Fruit fly (Drosophila melanogaster): ENCODE results near the gene mus302.

The mus302 gene

DNA sequence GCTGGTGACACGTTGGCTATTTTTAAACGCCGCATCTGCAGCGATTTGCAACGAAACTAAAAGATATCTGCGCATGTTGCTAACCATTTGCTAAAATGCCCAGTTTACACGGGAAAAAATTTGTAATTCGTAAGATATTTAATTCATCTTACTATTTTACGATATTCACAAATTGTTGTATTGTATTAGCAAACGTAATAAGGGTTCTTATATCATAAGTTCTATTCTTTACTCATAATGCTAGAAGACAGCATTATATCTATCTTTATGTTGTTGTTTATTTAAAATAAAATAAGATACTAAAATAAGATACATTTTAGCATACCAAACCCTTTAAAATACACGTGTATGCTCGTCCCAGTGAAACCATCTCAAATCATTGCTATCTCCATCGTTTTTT, 20.1 kb downstream of the mus302 start:
- TF ChIP-seq pad (GFP tag; optimal IDR thresholded peaks at IDR 0.05) (no peak), Crg-1 (GFP tag; optimal IDR thresholded peaks at IDR 0.05) (no peak), kay (GFP tag; ENCODE audit: borderline replicate concordance) (no peak), toe (GFP tag; optimal IDR thresholded peaks at IDR 0.05) (no peak), CG7045 (GFP tag; optimal IDR thresholded peaks at IDR 0.05) (no peak), Mnt (GFP tag; optimal IDR thresholded peaks at IDR 0.05) (no peak), CG14711 (tag; optimal IDR thresholded peaks at IDR 0.05) (no peak), CG5204 (GFP tag; optimal IDR thresholded peaks at IDR 0.05) (no peak), tj (GFP tag; optimal IDR thresholded peaks at IDR 0.05) (no peak), cic (GFP tag; optimal IDR thresholded peaks at IDR 0.05) (no peak), Hr96 (GFP tag; optimal IDR thresholded peaks at IDR 0.05) (no peak), CG1620 (GFP tag; optimal IDR thresholded peaks at IDR 0.05) (no peak), ovo (GFP tag; optimal IDR thresholded peaks at IDR 0.05) (no peak), CG7101 (tag; optimal IDR thresholded peaks at IDR 0.05) (no peak), CG12768 (GFP tag; optimal IDR thresholded peaks at IDR 0.05) (no peak), bab1 (GFP tag; optimal IDR thresholded peaks at IDR 0.05) (no peak), CG33017 (tag; optimal IDR thresholded peaks at IDR 0.05) (no peak), CG11617 (GFP tag; optimal IDR thresholded peaks at IDR 0.05) (no peak)

DNA sequence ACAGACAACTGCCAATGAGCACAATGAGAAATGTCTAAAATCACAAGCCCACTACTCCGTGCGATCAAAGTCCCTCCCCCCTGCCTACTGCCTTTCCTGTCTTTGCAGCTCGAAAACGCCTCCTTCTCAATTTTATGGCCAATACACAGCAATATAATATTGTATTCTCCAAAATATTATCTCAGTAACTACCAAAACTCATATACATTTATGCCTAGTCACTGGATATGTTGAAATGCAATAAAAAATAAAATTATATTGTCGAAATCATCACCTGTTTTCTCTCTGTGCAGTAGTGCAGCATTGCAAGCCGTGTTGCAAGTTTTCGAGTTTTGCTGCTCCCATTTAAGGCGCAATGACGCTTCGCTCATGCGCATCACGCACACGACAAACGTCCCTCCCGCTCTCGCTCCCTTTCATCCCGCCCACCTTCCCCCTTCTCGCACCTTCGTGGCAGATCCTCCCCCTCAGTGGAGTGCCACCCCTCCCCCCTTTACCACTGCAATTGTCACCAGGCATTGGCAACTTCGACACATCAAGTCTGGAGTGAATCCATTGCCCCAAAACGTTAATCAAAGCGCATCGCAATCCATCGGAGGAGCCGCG, 20.9 kb downstream of the mus302 start:
- no peak for TF ChIP-seq cnc (optimal IDR thresholded peaks at IDR 0.05)
- no peak for TF ChIP-seq ovo (GFP tag; optimal IDR thresholded peaks at IDR 0.05)
- TF ChIP-seq Crg-1 (GFP tag; optimal IDR thresholded peaks at IDR 0.05): no peak
- TF ChIP-seq pad (GFP tag; optimal IDR thresholded peaks at IDR 0.05): no peak
- no peak for TF ChIP-seq CG7101 (tag; optimal IDR thresholded peaks at IDR 0.05)
- TF ChIP-seq CG7045 (GFP tag; optimal IDR thresholded peaks at IDR 0.05): no peak
- no peak for TF ChIP-seq CG14711 (tag; optimal IDR thresholded peaks at IDR 0.05)
- no peak for TF ChIP-seq cic (GFP tag; optimal IDR thresholded peaks at IDR 0.05)
- TF ChIP-seq CG11617 (GFP tag; optimal IDR thresholded peaks at IDR 0.05): no peak
- TF ChIP-seq Clk (GFP tag; optimal IDR thresholded peaks at IDR 0.05): no peak
- TF ChIP-seq Hr96 (GFP tag; optimal IDR thresholded peaks at IDR 0.05): no peak
- no peak for TF ChIP-seq CG5204 (GFP tag; optimal IDR thresholded peaks at IDR 0.05)

DNA sequence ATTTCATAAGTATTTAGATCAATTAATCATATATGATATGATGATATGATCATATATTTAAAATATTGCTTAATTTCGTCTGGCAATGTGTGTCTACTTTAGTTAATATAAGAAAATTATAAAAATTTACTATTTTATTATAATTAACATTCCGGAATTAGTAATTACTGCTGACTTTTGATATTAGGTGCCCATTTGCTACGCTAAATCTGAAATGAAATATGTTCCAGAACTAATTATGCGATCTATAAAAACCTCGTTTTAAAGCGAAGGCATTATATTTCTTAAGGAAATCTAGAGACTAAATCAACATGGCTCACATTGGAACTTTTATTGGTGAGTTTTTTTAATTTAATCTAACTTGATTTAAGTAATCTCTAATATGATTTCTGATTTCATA, 24.3 kb downstream of the mus302 start, which contains the start of gene CG42852:
TSS of gene CG42852 (plus strand) at position 301 of the 400 bp plus-strand sequence.
- TF ChIP-seq pad (GFP tag; optimal IDR thresholded peaks at IDR 0.05) (no peak), CG1620 (GFP tag; optimal IDR thresholded peaks at IDR 0.05) (no peak), kay (GFP tag; ENCODE audit: borderline replicate concordance) (no peak), cnc (optimal IDR thresholded peaks at IDR 0.05) (no peak), ovo (GFP tag; optimal IDR thresholded peaks at IDR 0.05) (no peak)

DNA sequence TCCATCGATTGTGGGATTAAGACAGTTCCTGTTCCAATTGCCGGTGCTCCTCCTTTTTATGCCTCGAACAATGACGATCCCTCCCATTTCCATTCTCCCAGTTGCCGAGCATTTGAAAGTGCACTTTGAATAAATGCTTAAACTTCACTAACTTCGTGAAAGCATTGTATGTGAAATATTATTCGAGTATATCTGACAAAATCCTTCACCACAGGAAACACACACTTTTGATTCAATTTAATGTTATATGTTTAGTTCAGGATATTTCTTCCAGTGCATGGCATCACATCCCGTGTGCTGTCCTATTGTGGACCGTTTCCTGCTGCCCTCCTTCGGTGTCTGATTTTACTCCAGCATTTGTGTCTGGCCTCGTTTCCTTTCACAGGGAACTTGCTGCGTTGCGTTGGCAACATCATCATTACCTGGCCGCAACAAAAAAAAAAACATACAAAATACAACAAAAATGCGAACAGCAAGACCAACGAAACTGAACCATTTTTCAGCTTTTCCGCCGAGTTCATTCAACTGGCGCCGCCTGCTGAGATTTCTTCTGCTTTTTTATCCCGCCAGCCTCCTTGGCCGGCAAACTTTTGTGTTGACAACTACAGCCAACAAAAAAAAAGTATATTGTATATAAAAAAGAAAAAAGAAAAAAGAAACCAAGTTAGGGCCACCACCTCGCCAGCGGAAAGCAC, 27.0 kb downstream of the mus302 start:
- TF ChIP-seq ovo (GFP tag; optimal IDR thresholded peaks at IDR 0.05) (no peak), Clk (GFP tag; optimal IDR thresholded peaks at IDR 0.05) (no peak), CG14711 (tag; optimal IDR thresholded peaks at IDR 0.05) (no peak), Hr96 (GFP tag; optimal IDR thresholded peaks at IDR 0.05) (no peak), CG33017 (tag; optimal IDR thresholded peaks at IDR 0.05) (no peak), pad (GFP tag; optimal IDR thresholded peaks at IDR 0.05) (no peak), CG12768 (GFP tag; optimal IDR thresholded peaks at IDR 0.05) (no peak), Mnt (GFP tag; optimal IDR thresholded peaks at IDR 0.05) (no peak), CG5204 (GFP tag; optimal IDR thresholded peaks at IDR 0.05) (no peak), bab1 (GFP tag; optimal IDR thresholded peaks at IDR 0.05) (no peak), CG1620 (GFP tag; optimal IDR thresholded peaks at IDR 0.05) (no peak), cnc (optimal IDR thresholded peaks at IDR 0.05) (no peak)

DNA sequence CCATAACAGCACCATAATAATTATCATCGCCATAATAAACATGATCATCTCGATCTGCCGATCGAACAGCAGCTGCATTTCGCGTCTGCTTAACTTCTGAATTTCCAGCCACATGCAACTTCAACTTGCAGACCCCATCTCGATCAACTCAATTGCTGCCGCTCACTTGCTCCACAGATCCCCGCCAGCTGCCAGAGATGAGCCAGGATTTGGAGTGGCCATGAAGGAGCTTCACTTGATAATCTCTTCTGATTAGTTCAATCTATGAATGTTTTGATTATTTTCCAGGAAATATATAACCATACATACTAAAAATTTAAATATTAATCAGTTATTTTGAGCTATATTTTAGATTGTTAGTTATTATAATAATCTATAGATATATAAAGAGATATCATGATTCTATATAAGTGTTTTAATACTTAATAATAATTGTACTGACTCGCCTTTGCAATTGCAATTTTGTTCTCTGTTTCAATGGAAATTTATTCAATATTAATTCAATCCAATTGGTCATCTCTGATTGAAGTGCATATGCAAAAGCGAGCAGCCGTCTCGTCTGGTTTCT, 28.0 kb downstream of the mus302 start:
- TF ChIP-seq Crg-1 (GFP tag; optimal IDR thresholded peaks at IDR 0.05): no peak
- no peak for TF ChIP-seq CG14711 (tag; optimal IDR thresholded peaks at IDR 0.05)
- no peak for TF ChIP-seq toe (GFP tag; optimal IDR thresholded peaks at IDR 0.05)
- TF ChIP-seq CG12768 (GFP tag; optimal IDR thresholded peaks at IDR 0.05): no peak
- TF ChIP-seq Mnt (GFP tag; optimal IDR thresholded peaks at IDR 0.05): no peak
- TF ChIP-seq Clk (GFP tag; optimal IDR thresholded peaks at IDR 0.05): no peak
- TF ChIP-seq tj (GFP tag; optimal IDR thresholded peaks at IDR 0.05): no peak
- no peak for TF ChIP-seq ovo (GFP tag; optimal IDR thresholded peaks at IDR 0.05)
- TF ChIP-seq pad (GFP tag; optimal IDR thresholded peaks at IDR 0.05): no peak
- TF ChIP-seq bab1 (GFP tag; optimal IDR thresholded peaks at IDR 0.05): no peak
- TF ChIP-seq CG1620 (GFP tag; optimal IDR thresholded peaks at IDR 0.05): no peak
- no peak for TF ChIP-seq CG33017 (tag; optimal IDR thresholded peaks at IDR 0.05)
- TF ChIP-seq CG7101 (tag; optimal IDR thresholded peaks at IDR 0.05): no peak
- no peak for TF ChIP-seq kay (GFP tag; ENCODE audit: borderline replicate concordance)

DNA sequence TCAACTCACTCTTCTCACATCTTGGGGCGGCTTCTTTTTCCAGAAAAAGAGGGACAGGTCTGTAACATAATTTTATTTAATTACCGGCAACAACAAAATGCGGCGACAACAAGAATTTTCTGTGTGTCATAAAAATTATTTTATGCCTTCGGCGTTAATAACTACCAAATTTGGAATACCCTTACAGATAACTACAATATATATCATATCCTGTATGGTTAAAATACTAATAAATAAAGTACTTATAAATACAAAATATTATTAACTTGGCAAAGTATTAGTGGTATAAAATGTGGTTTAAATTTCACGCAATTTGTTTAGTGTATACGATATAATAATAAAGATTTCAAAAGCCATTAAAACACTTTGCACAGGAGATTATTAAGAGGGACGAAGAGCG, 28.8 kb downstream of the mus302 start:
- TF ChIP-seq CG12768 (GFP tag; optimal IDR thresholded peaks at IDR 0.05) (no peak), tj (GFP tag; optimal IDR thresholded peaks at IDR 0.05) (peak; percentile 53), Mnt (GFP tag; optimal IDR thresholded peaks at IDR 0.05) (no peak), cic (GFP tag; optimal IDR thresholded peaks at IDR 0.05) (no peak), kay (GFP tag; ENCODE audit: borderline replicate concordance) (no peak), CG7045 (GFP tag; optimal IDR thresholded peaks at IDR 0.05) (no peak), Crg-1 (GFP tag; optimal IDR thresholded peaks at IDR 0.05) (no peak)

Measured in whole organism, adult.